Worm (Caenorhabditis elegans): ENCODE measurements around the gene F56D6.9.

DNA sequence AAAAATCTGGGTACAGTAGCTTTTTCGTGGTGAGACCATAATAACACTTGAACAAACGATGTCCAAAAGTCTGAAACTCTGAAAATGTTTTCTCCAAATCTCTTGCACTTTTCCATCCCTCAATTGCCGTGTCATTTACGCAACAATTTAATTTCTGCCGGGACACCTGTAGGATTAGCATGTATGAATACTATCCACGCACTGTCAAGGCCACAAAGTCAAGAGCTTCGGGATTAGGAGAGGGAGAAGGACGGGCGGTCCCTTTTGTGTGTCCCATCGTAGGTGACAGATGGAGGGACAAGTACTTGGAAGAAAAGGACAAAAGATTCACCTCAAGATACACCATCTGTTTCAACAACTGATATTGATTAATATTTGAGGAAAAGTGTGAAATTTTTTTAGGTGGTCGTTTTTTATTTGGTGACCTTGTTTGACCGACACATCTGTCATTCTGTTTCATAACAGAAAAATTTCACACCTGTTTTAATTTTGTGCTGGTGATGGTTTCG lies 49.1 kb upstream of the F56D6.9 start:
- TF ChIP-seq flt-1 (GFP tag; IDR thresholded peaks at IDR 0.05) = no peak
- no peak for TF ChIP-seq ztf-29 (GFP tag; IDR thresholded peaks at IDR 0.05)
- TF ChIP-seq tab-1 (GFP tag; IDR thresholded peaks at IDR 0.05) = no peak
- TF ChIP-seq ztf-23 (GFP tag; IDR thresholded peaks at IDR 0.05) = no peak
- no peak for TF ChIP-seq ref-1 (GFP tag; conservative IDR thresholded peaks at IDR 0.05)
- no peak for TF ChIP-seq med-1 (GFP tag; optimal IDR thresholded peaks at IDR 0.05; ENCODE audit: insufficient read depth)
- no peak for TF ChIP-seq T22C8.4 (GFP tag; IDR thresholded peaks at IDR 0.05)
